Fruit fly (Drosophila melanogaster): ENCODE results near the gene CG4287.
A peak's percentile ranks its signal among the peaks of the same experiment; 100 is the strongest.

Gene CG4287

DNA sequence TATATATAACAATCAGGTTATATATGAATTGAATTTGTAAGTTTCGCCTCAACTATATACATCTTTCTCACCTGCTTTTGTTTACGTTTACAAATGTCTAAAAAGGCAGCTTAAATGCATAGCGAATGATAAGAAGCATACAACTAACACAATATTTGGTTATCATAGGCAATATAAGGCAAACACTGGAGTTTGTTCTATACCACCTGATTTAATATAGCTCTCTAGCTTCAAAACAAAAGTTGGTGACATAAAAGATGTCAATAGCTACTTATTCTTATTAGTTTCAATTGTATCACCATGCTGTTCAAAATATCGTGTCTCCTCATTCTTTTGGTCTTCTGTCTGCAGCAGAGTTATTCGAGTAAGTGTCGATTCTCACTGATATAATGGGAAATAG, 37.7 kb downstream of the CG4287 start (continued):
- TF ChIP-seq CG17568 (GFP tag; optimal IDR thresholded peaks at IDR 0.05) = peak; percentile 6

DNA sequence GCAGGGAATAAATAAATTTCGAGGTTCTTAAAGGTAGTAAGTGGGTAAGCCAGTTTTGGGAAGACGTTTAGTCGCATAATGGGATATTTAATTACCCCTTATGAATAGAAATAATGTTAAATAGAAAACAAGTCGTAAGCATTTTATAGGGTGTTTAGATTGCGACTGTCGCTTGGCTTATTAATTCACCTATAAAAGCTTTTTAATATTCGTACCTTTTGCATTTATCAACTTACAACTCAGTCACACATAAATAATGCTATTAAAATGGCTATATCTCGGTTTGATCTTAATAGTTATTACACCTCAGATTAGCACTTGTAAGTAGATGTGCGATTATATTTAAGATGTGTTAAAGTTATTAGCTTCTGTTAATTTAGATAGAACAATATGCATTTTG, 38.3 kb downstream of the CG4287 start, which contains the start of gene CG34276:
CG34276 (plus strand) TSS at position 301 of the 400 bp plus-strand sequence.
- TF ChIP-seq CG3726 (GFP tag; IDR thresholded peaks at IDR 0.05) (no peak), ems (GFP tag; optimal IDR thresholded peaks at IDR 0.05) (no peak), z (GFP tag; IDR thresholded peaks at IDR 0.05) (no peak), az2 (GFP tag; optimal IDR thresholded peaks at IDR 0.05) (no peak), schlank (tag; optimal IDR thresholded peaks at IDR 0.05) (no peak), Dbx (GFP tag; IDR thresholded peaks at IDR 0.05) (no peak), zfh2 (GFP tag; optimal IDR thresholded peaks at IDR 0.05) (no peak), CG14710 (tag; optimal IDR thresholded peaks at IDR 0.05) (no peak), Optix (GFP tag; IDR thresholded peaks at IDR 0.05) (no peak), Atf3 (GFP tag; optimal IDR thresholded peaks at IDR 0.05) (no peak), CG17802 (tag; optimal IDR thresholded peaks at IDR 0.05) (no peak), H2.0 (GFP tag; IDR thresholded peaks at IDR 0.05) (no peak), croc (GFP tag; conservative IDR thresholded peaks at IDR 0.05) (no peak), shn (GFP tag; optimal IDR thresholded peaks at IDR 0.05) (no peak), trh (GFP tag; optimal IDR thresholded peaks at IDR 0.05) (no peak), Hmr (GFP tag; optimal IDR thresholded peaks at IDR 0.05) (no peak)

dm6 chr3R:15922622-15923574, 40.8 kb downstream of the CG4287 start:
- peak; percentile 86 for TF ChIP-seq sd (tag; optimal IDR thresholded peaks at IDR 0.05)
- peak; percentile 36 for TF ChIP-seq D19A (tag; optimal IDR thresholded peaks at IDR 0.05)
- TF ChIP-seq kni (GFP tag; optimal IDR thresholded peaks at IDR 0.05) = peak; percentile 30
- TF ChIP-seq sens (GFP tag) = peak; percentile 19
- TF ChIP-seq NK7.1 (GFP tag; optimal IDR thresholded peaks at IDR 0.05) = no peak
- no peak for TF ChIP-seq pb (GFP tag; optimal IDR thresholded peaks at IDR 0.05)
- peak; percentile 36 for TF ChIP-seq Drgx (GFP tag; IDR thresholded peaks at IDR 0.05)
- TF ChIP-seq crol (GFP tag; IDR thresholded peaks at IDR 0.05) = peak; percentile 89
- peak; percentile 58 for TF ChIP-seq gcm (GFP tag; optimal IDR thresholded peaks at IDR 0.05)

- TF ChIP-seq vvl (GFP tag; IDR thresholded peaks at IDR 0.05) = no peak
- no peak for TF ChIP-seq shn (GFP tag; optimal IDR thresholded peaks at IDR 0.05)
- TF ChIP-seq Sry-β (GFP tag; optimal IDR thresholded peaks at IDR 0.05) = no peak
- TF ChIP-seq CG10366 (GFP tag; IDR thresholded peaks at IDR 0.05) = no peak
- no peak for TF ChIP-seq CG32767 (GFP tag; IDR thresholded peaks at IDR 0.05)
- peak; percentile 71 for TF ChIP-seq zen (tag; optimal IDR thresholded peaks at IDR 0.05)
- TF ChIP-seq Ets97D (GFP tag; optimal IDR thresholded peaks at IDR 0.05) = no peak
- peak; percentile 98 for TF ChIP-seq twi (tag; optimal IDR thresholded peaks at IDR 0.05)
Observed at dm6 chr3R:15921747-15922146, 41.9 kb downstream of the CG4287 start.

- TF ChIP-seq pros (GFP tag; optimal IDR thresholded peaks at IDR 0.05) (peak; percentile 84), luna (GFP tag; optimal IDR thresholded peaks at IDR 0.05) (no peak), CG6683 (GFP tag; optimal IDR thresholded peaks at IDR 0.05) (no peak), CG11695 (GFP tag; IDR thresholded peaks at IDR 0.05) (0 out of 3 replicates have a peak, but pooled peaks have one; percentile 34), ara (GFP tag; IDR thresholded peaks at IDR 0.05) (peak; percentile 29; the same call in 1 of the 2 replicates), so (GFP tag; IDR thresholded peaks at IDR 0.05) (0 out of 3 replicates have a peak, but pooled peaks have one; percentile 29), lov (optimal IDR thresholded peaks at IDR 0.05) (no peak), lov (GFP tag; IDR thresholded peaks at IDR 0.05) (peak; percentile 52; the same call in 1 of the 3 replicates), sob (GFP tag; IDR thresholded peaks at IDR 0.05) (0 out of 2 replicates have a peak, but pooled peaks have one; percentile 6), Drgx (GFP tag; IDR thresholded peaks at IDR 0.05) (peak; percentile 23; the same call in 1 of the 2 replicates), Gug (GFP tag; IDR thresholded peaks at IDR 0.05) (0 out of 4 replicates have a peak, but pooled peaks have one; percentile 10), CG11247 (GFP tag; IDR thresholded peaks at IDR 0.05) (peak; percentile 83), CG34422 (GFP tag; IDR thresholded peaks at IDR 0.05) (0 out of 3 replicates have a peak, but pooled peaks have one; percentile 32)
Observed at dm6 chr3R:15920751-15921156, 42.9 kb downstream of the CG4287 start, which contains the start of gene Fbxl7. TSS of gene Fbxl7 (plus strand) at chr3R:15920898.
